Fruit fly (Drosophila melanogaster): ENCODE measurements around the gene CG12279.

dm6 chr3R:12662531-12662930, 42.4 kb upstream of the CG12279 start, which contains the start of gene CG14395:
- TF ChIP-seq insv (optimal IDR thresholded peaks at IDR 0.05) (no peak), Sin3A (optimal IDR thresholded peaks at IDR 0.05) (no peak), psq (optimal IDR thresholded peaks at IDR 0.05) (no peak), h (optimal IDR thresholded peaks at IDR 0.05) (no peak), ttk (optimal IDR thresholded peaks at IDR 0.05) (no peak)
